Fruit fly (Drosophila melanogaster): ENCODE measurements around the gene mRpL11.

Gene mRpL11

dm6 chr3R:14481569-14481968 lies 30.1 kb upstream of the mRpL11 start, which contains the start of gene cv-c (continued):
- TF ChIP-seq hkb (optimal IDR thresholded peaks at IDR 0.05) (no peak), hkb (GFP tag; IDR thresholded peaks at IDR 0.05) (no peak), amos (GFP tag; IDR thresholded peaks at IDR 0.05; ENCODE audit: partially characterized antibody) (peak; percentile 12; the same call in 1 of the 2 replicates), CG34422 (GFP tag; IDR thresholded peaks at IDR 0.05) (peak; percentile 31; the same call in 1 of the 3 replicates), bbx (GFP tag; IDR thresholded peaks at IDR 0.05; ENCODE audit: partially characterized antibody) (peak; percentile 43; the same call in 1 of the 2 replicates), CG13287 (GFP tag; IDR thresholded peaks at IDR 0.05; ENCODE audit: partially characterized antibody) (peak; percentile 16; the same call in 1 of the 2 replicates), CG11504 (tag; optimal IDR thresholded peaks at IDR 0.05) (peak; percentile 38), chinmo (GFP tag; IDR thresholded peaks at IDR 0.05; ENCODE audit: partially characterized antibody) (peak; percentile 70; the same call in 1 of the 4 replicates), ro (GFP tag; IDR thresholded peaks at IDR 0.05) (no peak)

dm6 chr3R:14481977-14482376 lies 29.7 kb upstream of the mRpL11 start:
- TF ChIP-seq Xrp1 (GFP tag; IDR thresholded peaks at IDR 0.05) (0 out of 2 replicates have a peak, but pooled peaks have one; percentile 7), CG33557 (GFP tag; optimal IDR thresholded peaks at IDR 0.05) (peak; percentile 6), CoRest (tag; optimal IDR thresholded peaks at IDR 0.05) (no peak), Abd-B (GFP tag; optimal IDR thresholded peaks at IDR 0.05) (peak; percentile 34), fd64A (GFP tag; optimal IDR thresholded peaks at IDR 0.05) (peak; percentile 64), mam (GFP tag; optimal IDR thresholded peaks at IDR 0.05) (no peak), CG3407 (GFP tag; optimal IDR thresholded peaks at IDR 0.05) (peak; percentile 27), D19A (tag; optimal IDR thresholded peaks at IDR 0.05) (no peak), CG15601 (tag; optimal IDR thresholded peaks at IDR 0.05) (peak; percentile 54), gsb (GFP tag; IDR thresholded peaks at IDR 0.05) (no peak), prd (optimal IDR thresholded peaks at IDR 0.05) (no peak), prd (GFP tag; IDR thresholded peaks at IDR 0.05) (no peak), ac (GFP tag; optimal IDR thresholded peaks at IDR 0.05) (peak; percentile 36), inv (GFP tag; IDR thresholded peaks at IDR 0.05; ENCODE audit: partially characterized antibody) (no peak), nom (GFP tag; optimal IDR thresholded peaks at IDR 0.05) (no peak), Mrtf (GFP tag; IDR thresholded peaks at IDR 0.05) (no peak), CG11247 (GFP tag; IDR thresholded peaks at IDR 0.05) (no peak), ATbp (GFP tag; optimal IDR thresholded peaks at IDR 0.05) (peak; percentile 4), ems (GFP tag; optimal IDR thresholded peaks at IDR 0.05) (no peak), Dbx (GFP tag; IDR thresholded peaks at IDR 0.05) (no peak), TFAM (GFP tag; optimal IDR thresholded peaks at IDR 0.05) (no peak), Dfd (GFP tag; optimal IDR thresholded peaks at IDR 0.05) (no peak), zen (tag; optimal IDR thresholded peaks at IDR 0.05) (peak; percentile 29), CG13296 (GFP tag; optimal IDR thresholded peaks at IDR 0.05) (no peak), Poxn (GFP tag; IDR thresholded peaks at IDR 0.05) (no peak), Lpt (GFP tag; optimal IDR thresholded peaks at IDR 0.05) (no peak), H15 (GFP tag; IDR thresholded peaks at IDR 0.05) (no peak), emc (GFP tag; optimal IDR thresholded peaks at IDR 0.05) (no peak), Chrac-16 (GFP tag; optimal IDR thresholded peaks at IDR 0.05) (no peak), trem (tag; optimal IDR thresholded peaks at IDR 0.05) (peak; percentile 6), ranshi (GFP tag; IDR thresholded peaks at IDR 0.05) (no peak), ro (GFP tag; IDR thresholded peaks at IDR 0.05) (no peak), CG6791 (GFP tag; IDR thresholded peaks at IDR 0.05; ENCODE audit: partially characterized antibody) (no peak), CG1233 (GFP tag; optimal IDR thresholded peaks at IDR 0.05) (no peak), CG16815 (GFP tag; optimal IDR thresholded peaks at IDR 0.05) (no peak), Nf-YC (tag; optimal IDR thresholded peaks at IDR 0.05) (no peak), CG17829 (tag; optimal IDR thresholded peaks at IDR 0.05) (no peak), abd-A (tag; optimal IDR thresholded peaks at IDR 0.05) (peak; percentile 23), CG7987 (GFP tag; optimal IDR thresholded peaks at IDR 0.05) (no peak), CG34422 (GFP tag; IDR thresholded peaks at IDR 0.05) (no peak), cato (GFP tag; optimal IDR thresholded peaks at IDR 0.05; ENCODE audit: borderline replicate concordance) (no peak), Blimp-1 (GFP tag; optimal IDR thresholded peaks at IDR 0.05) (peak; percentile 90)

Measured in whole organism, embryonic.